Worm (Caenorhabditis elegans) whole organism, midembryonic: ENCODE data around the gene F35F10.7.

Experiments used
- T22C8.4 ChIP-seq: fragments of 200-800 bp; sonication (Bioruptor generic); IDR thresholded peaks from 2 replicates; pipeline ENCODE4 v1.3.6; 2022; ENCODE audit warnings: missing genetic modification characterization, missing compliant biosample characterization
- flt-1 ChIP-seq: fragments of 200-800 bp; sonication (Bioruptor generic); IDR thresholded peaks from 2 replicates; pipeline ENCODE4 v1.3.6; 2022; ENCODE audit warnings: missing genetic modification characterization, missing compliant biosample characterization
- med-1 ChIP-seq: sonication (generic microtip); optimal IDR thresholded peaks from 2 replicates; lab custom pipeline; 2017; ENCODE audit warnings: missing genetic modification characterization, mild to moderate bottlenecking, missing compliant biosample characterization, antibody characterized with exemption, missing genetic modification reagents; ENCODE audit not compliant: insufficient read depth
- tab-1 ChIP-seq: fragments of 200-800 bp; sonication (Bioruptor generic); IDR thresholded peaks from 2 replicates; pipeline ENCODE4 v1.3.6; 2022; ENCODE audit warnings: missing genetic modification characterization, missing compliant biosample characterization
- ztf-23 ChIP-seq: fragments of 200-800 bp; sonication (Bioruptor generic); IDR thresholded peaks from 2 replicates; pipeline ENCODE4 v1.3.6; 2022; ENCODE audit warnings: missing genetic modification reagents, missing genetic modification characterization, missing compliant biosample characterization

- TF ChIP-seq tab-1 (GFP tag; lab: Robert Waterston, UW) (no peak), T22C8.4 (GFP tag; lab: Robert Waterston, UW) (no peak), flt-1 (GFP tag; lab: Robert Waterston, UW) (no peak), ztf-23 (GFP tag; lab: Robert Waterston, UW) (no peak), med-1 (no peak)
These were observed 37.1 kb downstream of the F35F10.7 start, which contains the start of gene T28A11.13 for ce11 chrV:3250153-3250552.
